Fruit fly (Drosophila melanogaster): Measurements from ENCODE around the gene Plod.

- no peak for TF ChIP-seq CG11294 (GFP tag; IDR thresholded peaks at IDR 0.05)
- TF ChIP-seq Blimp-1 (GFP tag; optimal IDR thresholded peaks at IDR 0.05) = no peak
- TF ChIP-seq cyc (GFP tag; optimal IDR thresholded peaks at IDR 0.05) = no peak
- no peak for TF ChIP-seq CG7368 (GFP tag; optimal IDR thresholded peaks at IDR 0.05)
- no peak for TF ChIP-seq Hr4 (GFP tag; optimal IDR thresholded peaks at IDR 0.05)
- no peak for TF ChIP-seq Gug (GFP tag; IDR thresholded peaks at IDR 0.05)
- no peak for TF ChIP-seq fd59A (GFP tag; optimal IDR thresholded peaks at IDR 0.05)
- no peak for TF ChIP-seq CG3919 (GFP tag; optimal IDR thresholded peaks at IDR 0.05)
Observed at dm6 chr3L:11204852-11205251, 964 bp downstream of the Plod start.
